Fruit fly (Drosophila melanogaster) whole organism, wandering third instar larva: Measurements from ENCODE around the gene Set8.

Experiments used
- Dfd ChIP-seq: fragments of >200 bp; optimal IDR thresholded peaks from 2 replicates; lab custom pipeline; 2017; ENCODE audit warnings: missing biosample characterization, missing genetic modification characterization
- Myc ChIP-seq: fragments of >200 bp; optimal IDR thresholded peaks from 2 replicates; lab custom pipeline; 2017
- OdsH ChIP-seq: fragments of 200-800 bp; sonication (Bioruptor generic); optimal IDR thresholded peaks from 2 replicates; lab custom pipeline; 2016; ENCODE audit warnings: missing biosample characterization, mild to moderate bottlenecking, missing genetic modification characterization
- dl ChIP-seq, 2 experiments: fragments of 175-275, 200-275 bp in 1 of 2; fragments of 200-275 bp in 1 of 2; sonication (Bioruptor generic); optimal IDR thresholded peaks; lab custom pipeline; 2018; ENCODE audit warnings: mild to moderate bottlenecking in 2 of 2, missing biosample characterization in 2 of 2, missing genetic modification characterization in 2 of 2, moderate library complexity in 2 of 2; ENCODE audit not compliant: partially characterized antibody in 2 of 2, insufficient read depth in 1 of 2
- fru ChIP-seq: fragments of 200-800 bp; sonication (Bioruptor generic); optimal IDR thresholded peaks from 3 replicates; lab custom pipeline; 2016; ENCODE audit warnings: missing biosample characterization, mild to moderate bottlenecking, missing genetic modification characterization
- jim ChIP-seq: fragments of 175-275, 200-325 bp; sonication (Bioruptor generic); optimal IDR thresholded peaks from 2 replicates; lab custom pipeline; 2016; ENCODE audit warnings: missing biosample characterization, mild to moderate bottlenecking, missing genetic modification characterization
- pan ChIP-seq: fragments of >200 bp; optimal IDR thresholded peaks from 2 replicates; lab custom pipeline; 2017
- psq ChIP-seq: fragments of 200-800 bp; sonication (Bioruptor generic); optimal IDR thresholded peaks from 3 replicates; lab custom pipeline; 2017; ENCODE audit warnings: missing biosample characterization, mild to moderate bottlenecking, missing genetic modification characterization, moderate library complexity
- woc ChIP-seq: sonication (Bioruptor generic); optimal IDR thresholded peaks from 2 replicates; lab custom pipeline; 2016; ENCODE audit warnings: missing biosample characterization, mild to moderate bottlenecking, missing genetic modification characterization

DNA sequence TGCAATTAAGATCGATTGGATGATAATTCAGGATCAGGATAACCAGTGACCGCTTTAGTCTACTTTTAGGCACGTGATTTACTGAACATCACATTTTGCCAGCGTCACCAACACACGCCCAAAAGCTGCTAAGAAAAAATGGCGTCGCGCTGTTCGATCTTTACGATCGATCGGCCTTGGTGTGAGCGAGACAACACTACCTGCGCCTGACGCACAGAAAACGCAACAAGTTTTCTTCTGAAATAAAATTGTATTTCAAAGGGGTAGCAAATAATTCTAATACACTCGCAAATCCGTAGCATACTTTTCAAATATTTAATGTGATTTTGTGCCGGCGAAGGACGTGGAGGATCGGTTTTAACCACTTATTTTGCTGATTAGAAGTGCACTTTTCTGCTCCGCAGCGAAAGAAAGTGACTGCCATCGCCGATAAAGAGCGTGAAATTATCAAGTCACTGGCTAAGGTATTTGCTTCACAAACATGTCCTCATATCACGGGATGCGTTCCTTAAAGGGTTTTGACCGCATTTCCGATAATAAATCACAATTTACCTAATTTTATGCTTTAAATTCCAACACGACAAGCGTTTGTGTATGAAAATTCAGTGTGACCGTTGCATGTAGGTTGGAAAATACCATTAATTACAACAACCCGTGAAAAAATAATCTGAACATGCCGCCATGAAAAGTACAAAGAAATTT lies 7.7 kb upstream of the Set8 start:
- TF ChIP-seq fru (GFP tag; lab: Kevin White, UChicago) (no peak), psq (GFP tag; lab: Kevin White, UChicago) (no peak), dl (GFP tag; optimal IDR thresholded peaks at IDR 0.05; lab: Kevin White, UChicago; ENCODE audit: insufficient read depth in 1 of 2, partially characterized antibody in 2 of 2) (no peak), OdsH (GFP tag; lab: Kevin White, UChicago) (no peak), pan (lab: Kevin White, UChicago) (no peak), Dfd (no peak), jim (GFP tag; lab: Kevin White, UChicago) (no peak), woc (GFP tag; lab: Kevin White, UChicago) (no peak), Myc (lab: Kevin White, UChicago) (peak; percentile 83)
